Worm (Caenorhabditis elegans) whole organism, L2 larva: ENCODE data around the gene enpl-1.

Experiments
- C34F6.9 ChIP-seq: fragments of 150-350 bp; optimal IDR thresholded peaks from 2 replicates; lab custom pipeline; 2014; ENCODE audit warnings: missing biosample characterization, missing genetic modification characterization
- F13H6.1 ChIP-seq: sonication (generic microtip); optimal IDR thresholded peaks from 2 replicates; lab custom pipeline; 2016; ENCODE audit warnings: missing genetic modification characterization, missing compliant biosample characterization
- R02D3.7 ChIP-seq: fragments of 150-350 bp; optimal IDR thresholded peaks from 2 replicates; lab custom pipeline; 2014; ENCODE audit warnings: missing biosample characterization, missing genetic modification characterization
- Y55F3AM.14 ChIP-seq: fragments of 200-800 bp; sonication (Bioruptor generic); optimal IDR thresholded peaks from 2 replicates; lab custom pipeline; 2018; ENCODE audit warnings: mild to moderate bottlenecking, missing genetic modification characterization, missing compliant biosample characterization
- ZK546.5 ChIP-seq: sonication (generic microtip); optimal IDR thresholded peaks from 2 replicates; lab custom pipeline; 2017; ENCODE audit warnings: missing biosample characterization, missing genetic modification characterization
- aly-2 ChIP-seq: fragments of 150-350 bp; optimal IDR thresholded peaks from 2 replicates; lab custom pipeline; 2014; ENCODE audit warnings: missing biosample characterization, missing genetic modification characterization
- ama-1 ChIP-seq: fragments of 150-350 bp; optimal IDR thresholded peaks from 2 replicates; lab custom pipeline; 2018; ENCODE audit warnings: inconsistent platforms
- blmp-1 ChIP-seq: sonication (generic microtip); optimal IDR thresholded peaks from 2 replicates; lab custom pipeline; 2017; ENCODE audit warnings: missing genetic modification characterization, mild to moderate bottlenecking, missing compliant biosample characterization, antibody characterized with exemption, moderate library complexity; ENCODE audit not compliant: insufficient read depth
- ceh-16 ChIP-seq: fragments of 150-350 bp; optimal IDR thresholded peaks from 2 replicates; lab custom pipeline; 2014; ENCODE audit warnings: missing biosample characterization, missing genetic modification characterization
- ceh-82 ChIP-seq: fragments of 150-350 bp; optimal IDR thresholded peaks from 2 replicates; lab custom pipeline; 2014; ENCODE audit warnings: missing biosample characterization, missing genetic modification characterization
- crh-2 ChIP-seq: sonication (generic microtip); optimal IDR thresholded peaks from 2 replicates; lab custom pipeline; 2017; ENCODE audit warnings: missing biosample characterization, missing genetic modification characterization
- dmd-4 ChIP-seq: sonication (generic microtip); optimal IDR thresholded peaks from 2 replicates; lab custom pipeline; 2017; ENCODE audit warnings: missing biosample characterization, missing genetic modification characterization
- egl-27 ChIP-seq: sonication (generic microtip); optimal IDR thresholded peaks from 3 replicates; lab custom pipeline; 2017; ENCODE audit warnings: missing biosample characterization, missing genetic modification reagents, missing genetic modification characterization
- elt-1 ChIP-seq: fragments of 150-350 bp; optimal IDR thresholded peaks from 2 replicates; lab custom pipeline; 2014; ENCODE audit warnings: missing biosample characterization, missing genetic modification characterization
- elt-3 ChIP-seq: sonication (generic microtip); optimal IDR thresholded peaks from 2 replicates; lab custom pipeline; 2017; ENCODE audit warnings: missing biosample characterization, missing genetic modification characterization
- fos-1 ChIP-seq: fragments of 150-350 bp; optimal IDR thresholded peaks from 2 replicates; lab custom pipeline; 2014; ENCODE audit warnings: missing biosample characterization, missing genetic modification characterization
- gmeb-1 ChIP-seq: fragments of 150-350 bp; optimal IDR thresholded peaks from 2 replicates; lab custom pipeline; 2014; ENCODE audit warnings: missing biosample characterization, missing genetic modification characterization
- lin-11 ChIP-seq: fragments of 150-350 bp; sonication (generic microtip); optimal IDR thresholded peaks from 2 replicates; lab custom pipeline; 2014; ENCODE audit warnings: missing biosample characterization, missing genetic modification characterization, inconsistent platforms, mixed read lengths
- lin-13 ChIP-seq: fragments of 150-350 bp; optimal IDR thresholded peaks from 2 replicates; lab custom pipeline; 2014; ENCODE audit warnings: missing biosample characterization, missing genetic modification reagents, missing genetic modification characterization
- lin-39 ChIP-seq: fragments of 150-350 bp; optimal IDR thresholded peaks from 2 replicates; lab custom pipeline; 2014; ENCODE audit warnings: missing biosample characterization, missing genetic modification reagents, missing genetic modification characterization
- mab-5 ChIP-seq: fragments of 150-350 bp; optimal IDR thresholded peaks from 2 replicates; lab custom pipeline; 2014; ENCODE audit warnings: missing biosample characterization, missing genetic modification characterization
- mbf-1 ChIP-seq: sonication (generic microtip); optimal IDR thresholded peaks from 2 replicates; lab custom pipeline; 2017; ENCODE audit warnings: missing biosample characterization, missing genetic modification characterization
- nhr-10 ChIP-seq: sonication (generic microtip); optimal IDR thresholded peaks from 2 replicates; lab custom pipeline; 2017; ENCODE audit warnings: missing biosample characterization, missing genetic modification characterization
- nhr-11 ChIP-seq: fragments of 150-350 bp; optimal IDR thresholded peaks from 2 replicates; lab custom pipeline; 2014; ENCODE audit warnings: missing biosample characterization, missing genetic modification characterization
- nhr-12 ChIP-seq: fragments of 150-350 bp; optimal IDR thresholded peaks from 2 replicates; lab custom pipeline; 2014; ENCODE audit warnings: missing biosample characterization, missing genetic modification characterization
- nhr-129 ChIP-seq: fragments of 150-350 bp; optimal IDR thresholded peaks from 2 replicates; lab custom pipeline; 2014; ENCODE audit warnings: missing biosample characterization, missing genetic modification characterization
- nhr-21 ChIP-seq: fragments of 150-350 bp; optimal IDR thresholded peaks from 2 replicates; lab custom pipeline; 2014; ENCODE audit warnings: missing biosample characterization, missing genetic modification characterization
- nhr-23 ChIP-seq: fragments of 150-350 bp; optimal IDR thresholded peaks from 2 replicates; lab custom pipeline; 2014; ENCODE audit warnings: missing biosample characterization, missing genetic modification reagents, missing genetic modification characterization
- nhr-237 ChIP-seq: fragments of 150-350 bp; optimal IDR thresholded peaks from 2 replicates; lab custom pipeline; 2014; ENCODE audit warnings: missing biosample characterization, missing genetic modification characterization
- nhr-25 ChIP-seq: fragments of 150-350 bp; sonication (generic microtip); optimal IDR thresholded peaks from 3 replicates; lab custom pipeline; 2014; ENCODE audit warnings: missing biosample characterization, missing genetic modification characterization
- nhr-6 ChIP-seq: fragments of 150-350 bp; optimal IDR thresholded peaks from 2 replicates; lab custom pipeline; 2014; ENCODE audit warnings: missing biosample characterization, missing genetic modification characterization
- nhr-77 ChIP-seq: fragments of 150-350 bp; optimal IDR thresholded peaks from 2 replicates; lab custom pipeline; 2014; ENCODE audit warnings: missing biosample characterization, missing genetic modification characterization
- peb-1 ChIP-seq: fragments of 150-350 bp; optimal IDR thresholded peaks from 2 replicates; lab custom pipeline; 2014; ENCODE audit warnings: missing biosample characterization, missing genetic modification characterization
- sem-4 ChIP-seq: fragments of 150-350 bp; optimal IDR thresholded peaks from 2 replicates; lab custom pipeline; 2014; ENCODE audit warnings: missing biosample characterization, missing genetic modification reagents, missing genetic modification characterization
- skn-1 ChIP-seq: sonication (generic microtip); optimal IDR thresholded peaks from 2 replicates; lab custom pipeline; 2017; ENCODE audit warnings: missing biosample characterization, missing genetic modification characterization
- sma-3 ChIP-seq: sonication (generic microtip); optimal IDR thresholded peaks from 2 replicates; lab custom pipeline; 2016; ENCODE audit warnings: missing genetic modification reagents, missing genetic modification characterization, missing compliant biosample characterization
- sma-9 ChIP-seq, 2 experiments: fragments of 150-350 bp in 1 of 2; sonication (generic microtip) in 1 of 2; optimal IDR thresholded peaks; 2 replicates each; lab custom pipeline; 2014 to 2016; ENCODE audit warnings: missing genetic modification characterization in 2 of 2, mild to moderate bottlenecking in 1 of 2, missing biosample characterization in 1 of 2, missing compliant biosample characterization in 1 of 2, missing genetic modification reagents in 1 of 2, moderate library complexity in 1 of 2
- unc-39 ChIP-seq: fragments of 150-350 bp; optimal IDR thresholded peaks from 2 replicates; lab custom pipeline; 2014; ENCODE audit warnings: missing biosample characterization, missing genetic modification characterization
- unc-55 ChIP-seq: fragments of 150-350 bp; sonication (generic microtip); optimal IDR thresholded peaks from 3 replicates; lab custom pipeline; 2014; ENCODE audit warnings: missing biosample characterization, missing genetic modification reagents, missing genetic modification characterization
- unc-62 ChIP-seq: fragments of 150-350 bp; optimal IDR thresholded peaks from 2 replicates; lab custom pipeline; 2014; ENCODE audit warnings: missing biosample characterization, missing genetic modification reagents, missing genetic modification characterization
- zag-1 ChIP-seq: fragments of 150-350 bp; optimal IDR thresholded peaks from 2 replicates; lab custom pipeline; 2014; ENCODE audit warnings: missing biosample characterization, missing genetic modification characterization
- ztf-1 ChIP-seq: fragments of 200-800 bp; sonication (Bioruptor generic); conservative IDR thresholded peaks from 2 replicates; pipeline ENCODE4 v1.3.6; 2022; ENCODE audit warnings: missing genetic modification characterization, missing compliant biosample characterization
- ztf-11 ChIP-seq: sonication (generic microtip); optimal IDR thresholded peaks from 2 replicates; lab custom pipeline; 2017; ENCODE audit warnings: missing biosample characterization, missing genetic modification characterization
- ztf-4 ChIP-seq: fragments of 150-350 bp; optimal IDR thresholded peaks from 2 replicates; lab custom pipeline; 2014; ENCODE audit warnings: missing biosample characterization, missing genetic modification characterization

enpl-1 gene

DNA sequence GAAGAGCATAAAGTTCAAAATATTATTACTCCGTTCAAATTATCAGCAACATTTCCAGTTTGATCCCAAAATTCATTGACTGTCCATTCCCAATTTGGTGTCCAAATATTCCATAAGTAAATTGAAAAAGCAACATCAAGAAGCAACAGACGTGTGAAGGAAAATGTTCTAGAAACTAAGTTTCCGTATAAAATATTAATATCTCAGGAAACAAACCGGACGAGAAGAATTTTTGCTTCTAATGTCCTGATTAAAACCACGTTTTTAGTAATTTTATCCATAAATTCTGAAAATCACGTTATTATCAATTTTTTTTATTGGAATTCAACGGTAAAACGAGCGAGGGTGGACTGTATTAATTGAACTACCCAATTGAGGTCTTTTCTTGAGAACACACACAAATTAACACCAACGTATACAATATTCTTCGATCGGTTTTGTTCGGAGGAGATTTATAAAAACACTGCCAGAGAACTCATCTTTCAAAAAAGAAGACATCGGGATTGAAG, 27.9 kb downstream of the enpl-1 start, which contains the start of gene pigq-1 (continued):
- TF ChIP-seq ceh-82 (tag; lab: Kevin White, UChicago) (no peak), nhr-12 (no peak), unc-39 (tag; lab: Kevin White, UChicago) (no peak), R02D3.7 (tag; lab: Kevin White, UChicago) (no peak), elt-3 (tag; lab: Kevin White, UChicago) (no peak), F13H6.1 (tag; lab: Kevin White, UChicago) (peak; percentile 5), zag-1 (tag; lab: Kevin White, UChicago) (no peak), ztf-1 (GFP tag; lab: Robert Waterston, UW) (no peak), nhr-237 (tag; lab: Kevin White, UChicago) (no peak), C34F6.9 (tag; lab: Kevin White, UChicago) (no peak), sem-4 (tag; lab: Kevin White, UChicago) (peak; percentile 21), elt-1 (tag; lab: Kevin White, UChicago) (no peak), fos-1 (tag; lab: Kevin White, UChicago) (no peak), blmp-1 (tag; lab: Kevin White, UChicago) (no peak), ceh-16 (tag; lab: Kevin White, UChicago) (no peak), nhr-21 (tag; lab: Kevin White, UChicago) (peak; percentile 55)

DNA sequence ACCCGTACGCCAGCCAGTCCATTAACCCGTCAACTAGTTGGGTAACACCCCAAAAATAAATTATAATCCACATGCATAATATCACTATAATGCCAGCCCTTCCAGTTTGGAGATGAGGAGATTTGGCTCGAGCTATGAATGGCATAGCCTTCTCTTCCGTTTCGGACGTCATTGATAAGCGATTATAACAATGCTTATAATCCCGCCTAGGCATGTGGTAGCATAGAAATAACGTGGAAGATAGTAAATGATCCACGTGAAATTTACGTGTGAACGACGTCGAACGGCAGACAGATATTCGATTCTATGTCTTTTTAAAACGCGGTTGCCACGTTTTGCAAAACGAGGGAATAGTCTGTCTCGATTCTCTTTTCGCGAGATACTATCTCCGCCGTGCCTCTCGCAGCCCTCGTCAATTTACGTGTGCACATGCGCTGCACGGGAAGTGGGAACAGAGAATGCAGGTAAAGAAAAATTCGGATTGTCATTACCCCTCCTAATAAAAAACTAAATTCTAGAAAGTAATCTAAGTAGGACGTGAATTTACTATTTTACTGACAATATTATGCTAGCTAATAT, 29.8 kb downstream of the enpl-1 start:
- peak; percentile 13 for TF ChIP-seq C34F6.9 (tag; lab: Kevin White, UChicago)
- peak; percentile 42 for TF ChIP-seq nhr-129 (tag; lab: Kevin White, UChicago)
- TF ChIP-seq unc-39 (tag; lab: Kevin White, UChicago), result no peak
- peak; percentile 20 for TF ChIP-seq gmeb-1 (tag; lab: Kevin White, UChicago)
- TF ChIP-seq crh-2 (tag; lab: Kevin White, UChicago), result peak; percentile 52

DNA sequence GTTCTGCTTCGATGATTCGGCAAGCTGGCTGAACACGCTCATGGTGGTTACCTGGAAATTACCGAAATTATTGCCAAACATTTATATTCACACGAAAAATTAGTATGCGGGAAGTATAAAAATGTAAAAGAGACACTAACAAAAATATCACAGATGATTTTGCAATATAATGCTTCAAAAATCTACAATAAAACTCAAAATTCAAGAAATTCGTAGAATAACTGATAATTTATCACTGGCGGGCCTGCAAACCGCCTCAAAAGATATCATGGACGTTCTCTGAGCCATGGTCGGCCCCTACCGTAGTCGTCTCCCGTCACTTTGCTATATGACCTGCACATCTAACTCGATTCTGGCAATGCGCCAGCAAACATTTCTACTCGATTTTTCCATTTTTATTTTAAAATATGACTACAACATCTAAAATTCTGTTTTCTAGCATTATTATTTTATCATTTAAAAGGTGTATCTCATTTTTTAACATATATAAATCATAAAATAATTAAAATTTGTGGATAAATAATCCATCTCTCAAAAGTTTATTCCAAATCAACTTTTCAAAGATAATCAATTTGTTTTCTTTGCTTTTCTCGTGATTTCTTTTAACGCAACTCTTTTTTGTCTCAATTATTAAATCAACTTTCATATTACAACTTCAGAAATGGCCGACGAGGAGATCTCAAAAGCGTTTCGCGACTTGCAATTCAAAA, 30.5 kb downstream of the enpl-1 start, which contains the start of the genes F01G4.6 and pfd-1:
Gene F01G4.6, minus strand, starts transcription at position 51 of the 710 bp plus-strand sequence.
Gene pfd-1, plus strand, starts transcription at position 660 of the 710 bp plus-strand sequence.
- TF ChIP-seq zag-1 (tag; lab: Kevin White, UChicago) (peak; percentile 98), lin-39 (tag; lab: Kevin White, UChicago) (no peak), unc-55 (peak; percentile 98), lin-11 (tag; lab: Kevin White, UChicago) (peak; percentile 95), ama-1 (lab: Kevin White, UChicago) (peak; percentile 36), mab-5 (tag; lab: Kevin White, UChicago) (peak; percentile 73), nhr-12 (no peak), nhr-237 (tag; lab: Kevin White, UChicago) (peak; percentile 49), C34F6.9 (tag; lab: Kevin White, UChicago) (peak; percentile 93), elt-1 (tag; lab: Kevin White, UChicago) (no peak), aly-2 (no peak), nhr-11 (tag; lab: Kevin White, UChicago) (no peak), ceh-82 (tag; lab: Kevin White, UChicago) (peak; percentile 80), fos-1 (tag; lab: Kevin White, UChicago) (peak; percentile 81), blmp-1 (tag; lab: Kevin White, UChicago) (peak; percentile 76), F13H6.1 (tag; lab: Kevin White, UChicago) (peak; percentile 91), egl-27 (tag; lab: Kevin White, UChicago) (peak; percentile 86), sem-4 (tag; lab: Kevin White, UChicago) (peak; percentile 92), nhr-10 (tag; lab: Kevin White, UChicago) (peak; percentile 69), sma-9 (GFP tag; optimal IDR thresholded peaks at IDR 0.05; lab: Kevin White, UChicago) (peak; percentile 95), sma-9 (tag; optimal IDR thresholded peaks at IDR 0.05; lab: Kevin White, UChicago) (no peak), crh-2 (tag; lab: Kevin White, UChicago) (peak; percentile 97), unc-39 (tag; lab: Kevin White, UChicago) (no peak), dmd-4 (tag; lab: Kevin White, UChicago) (no peak), skn-1 (tag; lab: Kevin White, UChicago) (peak; percentile 62), gmeb-1 (tag; lab: Kevin White, UChicago) (peak; percentile 91), ztf-1 (GFP tag; lab: Robert Waterston, UW) (no peak), Y55F3AM.14 (peak; percentile 76), nhr-6 (tag; lab: Kevin White, UChicago) (peak; percentile 92), lin-13 (peak; percentile 96), nhr-77 (no peak), ztf-4 (peak; percentile 94), unc-62 (GFP tag; lab: Kevin White, UChicago) (no peak), nhr-23 (tag; lab: Kevin White, UChicago) (no peak), ztf-11 (no peak), mbf-1 (tag; lab: Kevin White, UChicago) (no peak), nhr-25 (tag; lab: Kevin White, UChicago) (peak; percentile 93), ceh-16 (tag; lab: Kevin White, UChicago) (peak; percentile 31), sma-3 (GFP tag; lab: Kevin White, UChicago) (peak; percentile 96), ZK546.5 (peak; percentile 98), peb-1 (tag; lab: Kevin White, UChicago) (no peak), R02D3.7 (tag; lab: Kevin White, UChicago) (peak; percentile 53)
